Worm (Caenorhabditis elegans) whole organism, L4/young adult: Measurements from ENCODE around the gene gtbp-1.

Experiments used
- W03F9.2 ChIP-seq: fragments of 150-350 bp; optimal IDR thresholded peaks from 2 replicates; lab custom pipeline; 2014; ENCODE audit warnings: missing biosample characterization, missing genetic modification characterization
- him-1 ChIP-seq: sonication (generic microtip); optimal IDR thresholded peaks from 2 replicates; lab custom pipeline; 2016; ENCODE audit warnings: missing genotype, missing genetic modification reagents, missing genetic modification characterization, missing compliant biosample characterization

- TF ChIP-seq W03F9.2 (tag; lab: Kevin White, UChicago), result no peak
- no peak for TF ChIP-seq him-1 (tag; lab: Kevin White, UChicago)
These were observed 42.1 kb upstream of the gtbp-1 start for ce11 chrIV:10170808-10171207.
